Worm (Caenorhabditis elegans): ENCODE data around the gene F07C4.6.

- no peak for TF ChIP-seq ama-1 (optimal IDR thresholded peaks at IDR 0.05)
- no peak for TF ChIP-seq pag-3 (tag; optimal IDR thresholded peaks at IDR 0.05; ENCODE audit: borderline replicate concordance, insufficient read depth)
- no peak for TF ChIP-seq ceh-8 (GFP tag; optimal IDR thresholded peaks at IDR 0.05)
- TF ChIP-seq nhr-77 (tag; optimal IDR thresholded peaks at IDR 0.05), result no peak
- no peak for TF ChIP-seq C04F5.9 (tag; optimal IDR thresholded peaks at IDR 0.05)
- no peak for TF ChIP-seq lir-3 (tag; optimal IDR thresholded peaks at IDR 0.05; ENCODE audit: poor library complexity)
- no peak for TF ChIP-seq aha-1 (tag; optimal IDR thresholded peaks at IDR 0.05)
- no peak for TF ChIP-seq hpl-2 (GFP tag; optimal IDR thresholded peaks at IDR 0.05)
- TF ChIP-seq fos-1 (tag; optimal IDR thresholded peaks at IDR 0.05), result no peak
- TF ChIP-seq pqm-1 (tag; optimal IDR thresholded peaks at IDR 0.05), result no peak
- TF ChIP-seq zag-1 (tag; optimal IDR thresholded peaks at IDR 0.05), result no peak
Observed at ce11 chrV:7635469-7635868, 8.8 kb downstream of the F07C4.6 start, which contains the start of gene srd-29.

All from whole organism, L1 larva.